Fruit fly (Drosophila melanogaster): ENCODE results near the gene Msp300.

The Msp300 gene

dm6 chr2L:5113480-5114118 is 12.9 kb downstream of the Msp300 start (continued):
- TF ChIP-seq Scr (GFP tag; IDR thresholded peaks at IDR 0.05; ENCODE audit: partially characterized antibody) (no peak), bigmax (GFP tag; optimal IDR thresholded peaks at IDR 0.05) (no peak), al (GFP tag; IDR thresholded peaks at IDR 0.05) (no peak), CG2199 (GFP tag; IDR thresholded peaks at IDR 0.05) (no peak), CG5953 (GFP tag; IDR thresholded peaks at IDR 0.05) (no peak), NFAT (GFP tag; IDR thresholded peaks at IDR 0.05) (no peak), grau (tag; optimal IDR thresholded peaks at IDR 0.05) (peak; percentile 43), Ssrp (tag; optimal IDR thresholded peaks at IDR 0.05) (no peak), CG4854 (GFP tag; optimal IDR thresholded peaks at IDR 0.05) (no peak), ap (GFP tag; IDR thresholded peaks at IDR 0.05) (no peak), tna (GFP tag; IDR thresholded peaks at IDR 0.05; ENCODE audit: partially characterized antibody) (no peak), tin (GFP tag; optimal IDR thresholded peaks at IDR 0.05) (no peak), MBD-R2 (GFP tag; IDR thresholded peaks at IDR 0.05) (no peak), toy (GFP tag; IDR thresholded peaks at IDR 0.05) (no peak), CG17186 (GFP tag; optimal IDR thresholded peaks at IDR 0.05) (no peak), CG10147 (GFP tag; optimal IDR thresholded peaks at IDR 0.05) (no peak), CG6813 (GFP tag; optimal IDR thresholded peaks at IDR 0.05) (peak; percentile 52), otp (GFP tag; IDR thresholded peaks at IDR 0.05) (no peak), grn (GFP tag; optimal IDR thresholded peaks at IDR 0.05) (no peak), CG31441 (GFP tag; IDR thresholded peaks at IDR 0.05) (0 out of 2 replicates have a peak, but pooled peaks have one; percentile 11), CG12071 (GFP tag; optimal IDR thresholded peaks at IDR 0.05) (peak; percentile 56), croc (GFP tag; conservative IDR thresholded peaks at IDR 0.05) (no peak), CG32532 (GFP tag; IDR thresholded peaks at IDR 0.05) (no peak), CG6854 (GFP tag; optimal IDR thresholded peaks at IDR 0.05) (no peak), CG18619 (GFP tag; optimal IDR thresholded peaks at IDR 0.05) (no peak), CG14710 (tag; optimal IDR thresholded peaks at IDR 0.05) (no peak), CG32772 (GFP tag; IDR thresholded peaks at IDR 0.05) (no peak), Myb (GFP tag; optimal IDR thresholded peaks at IDR 0.05) (no peak), Tbp (GFP tag; optimal IDR thresholded peaks at IDR 0.05) (no peak), mld (GFP tag; IDR thresholded peaks at IDR 0.05; ENCODE audit: partially characterized antibody) (no peak), zen (tag; optimal IDR thresholded peaks at IDR 0.05) (no peak), CrebB (tag; optimal IDR thresholded peaks at IDR 0.05) (no peak), Doc3 (GFP tag; IDR thresholded peaks at IDR 0.05; ENCODE audit: partially characterized antibody) (no peak), CG6272 (GFP tag; IDR thresholded peaks at IDR 0.05) (no peak), CG3847 (GFP tag; IDR thresholded peaks at IDR 0.05) (no peak), CG11560 (tag; IDR thresholded peaks at IDR 0.05) (no peak), pho (GFP tag; optimal IDR thresholded peaks at IDR 0.05) (no peak), Pdp1 (GFP tag; optimal IDR thresholded peaks at IDR 0.05) (peak in 1 of 2 experiments; percentile 66), CG2875 (GFP tag; optimal IDR thresholded peaks at IDR 0.05) (no peak), CG12104 (GFP tag; optimal IDR thresholded peaks at IDR 0.05) (no peak), rib (GFP tag; IDR thresholded peaks at IDR 0.05) (no peak), schlank (tag; optimal IDR thresholded peaks at IDR 0.05) (no peak), Vsx1 (GFP tag; optimal IDR thresholded peaks at IDR 0.05) (no peak), CG3281 (GFP tag; optimal IDR thresholded peaks at IDR 0.05) (peak; percentile 15), Jarid2 (GFP tag; optimal IDR thresholded peaks at IDR 0.05) (no peak), Hr78 (GFP tag; optimal IDR thresholded peaks at IDR 0.05) (no peak), CG34422 (GFP tag; IDR thresholded peaks at IDR 0.05) (no peak), HmgZ (tag; optimal IDR thresholded peaks at IDR 0.05) (peak; percentile 5), CG15073 (GFP tag; optimal IDR thresholded peaks at IDR 0.05) (no peak), pros (GFP tag; optimal IDR thresholded peaks at IDR 0.05) (no peak)

All from whole organism, embryonic.